Worm (Caenorhabditis elegans): ENCODE data around the gene srh-17.

ce11 chrV:14638075-14638474 is 23.0 kb upstream of the srh-17 start:
- TF ChIP-seq unc-62 (GFP tag; optimal IDR thresholded peaks at IDR 0.05) (no peak), nhr-12 (tag; optimal IDR thresholded peaks at IDR 0.05) (no peak), nhr-237 (tag; optimal IDR thresholded peaks at IDR 0.05) (no peak), zag-1 (tag; optimal IDR thresholded peaks at IDR 0.05) (no peak), R02D3.7 (tag; optimal IDR thresholded peaks at IDR 0.05) (no peak), ceh-16 (tag; optimal IDR thresholded peaks at IDR 0.05) (no peak), egl-5 (tag; optimal IDR thresholded peaks at IDR 0.05) (no peak), eor-1 (tag; optimal IDR thresholded peaks at IDR 0.05) (no peak), lin-15B (tag; optimal IDR thresholded peaks at IDR 0.05) (no peak), skn-1 (tag; optimal IDR thresholded peaks at IDR 0.05) (no peak), aly-2 (tag; optimal IDR thresholded peaks at IDR 0.05) (no peak)
